Worm (Caenorhabditis elegans) whole organism, L4 larva: ENCODE measurements around the gene F13H10.1.
A peak's percentile ranks its signal among the peaks of the same experiment; 100 is the strongest.

Source experiments
- D1046.2 ChIP-seq: fragments of 200-800 bp; sonication (Bioruptor generic); IDR thresholded peaks from 2 replicates; pipeline ENCODE4 v1.3.6; 2022; ENCODE audit warnings: missing genetic modification characterization, missing compliant biosample characterization
- F37D6.2 ChIP-seq: sonication (generic microtip); optimal IDR thresholded peaks from 2 replicates; lab custom pipeline; 2016; ENCODE audit warnings: mild to moderate bottlenecking, missing genetic modification characterization, missing compliant biosample characterization
- F49E8.2 ChIP-seq: sonication (generic microtip); optimal IDR thresholded peaks from 2 replicates; lab custom pipeline; 2016; ENCODE audit warnings: missing compliant biosample characterization, mild to moderate bottlenecking, missing genetic modification characterization, borderline replicate concordance
- R02D3.7 ChIP-seq: fragments of 150-350 bp; sonication (generic microtip); optimal IDR thresholded peaks from 3 replicates; lab custom pipeline; 2014; ENCODE audit warnings: missing biosample characterization, missing genetic modification characterization
- T26A8.4 ChIP-seq: fragments of 200-800 bp; sonication (Bioruptor generic); IDR thresholded peaks from 2 replicates; pipeline ENCODE4 v1.3.6; 2022; ENCODE audit warnings: missing genetic modification characterization, missing compliant biosample characterization
- Y48G9A.11 ChIP-seq: fragments of 200-800 bp; sonication (Bioruptor generic); IDR thresholded peaks from 2 replicates; pipeline ENCODE4 v1.3.6; 2022; ENCODE audit warnings: missing genetic modification reagents, missing genetic modification characterization, missing compliant biosample characterization
- ZK337.2 ChIP-seq: fragments of 200-800 bp; sonication (Bioruptor generic); IDR thresholded peaks from 2 replicates; pipeline ENCODE4 v1.3.6; 2022; ENCODE audit warnings: missing genetic modification reagents, missing genetic modification characterization, missing compliant biosample characterization
- aly-2 ChIP-seq: sonication (generic microtip); optimal IDR thresholded peaks from 2 replicates; lab custom pipeline; 2018; ENCODE audit warnings: missing biosample characterization, missing genetic modification characterization
- ceh-20 ChIP-seq: fragments of 200-800 bp; sonication (Bioruptor generic); IDR thresholded peaks from 2 replicates; pipeline ENCODE4 v1.3.6; 2022; ENCODE audit warnings: missing genetic modification reagents, missing genetic modification characterization, missing compliant biosample characterization
- ceh-28 ChIP-seq: fragments of 150-350 bp; optimal IDR thresholded peaks from 2 replicates; lab custom pipeline; 2014; ENCODE audit warnings: missing biosample characterization, missing genetic modification reagents, missing genetic modification characterization
- ceh-44 ChIP-seq: fragments of 200-800 bp; sonication (Bioruptor generic); IDR thresholded peaks from 2 replicates; pipeline ENCODE4 v1.3.6; 2022; ENCODE audit warnings: missing genetic modification reagents, missing genetic modification characterization, missing compliant biosample characterization
- ceh-62 ChIP-seq: sonication (generic microtip); optimal IDR thresholded peaks from 2 replicates; lab custom pipeline; 2017; ENCODE audit warnings: missing biosample characterization, missing genetic modification characterization
- cey-2 ChIP-seq: sonication (generic microtip); optimal IDR thresholded peaks from 3 replicates; lab custom pipeline; 2017; ENCODE audit warnings: missing genetic modification characterization, mild to moderate bottlenecking, missing compliant biosample characterization, antibody characterized with exemption, borderline replicate concordance; ENCODE audit not compliant: insufficient read depth
- daf-12 ChIP-seq: fragments of 150-350 bp; optimal IDR thresholded peaks from 2 replicates; lab custom pipeline; 2014; ENCODE audit warnings: missing biosample characterization, missing genetic modification reagents, missing genetic modification characterization
- daf-16 ChIP-seq, 3 experiments: sonication (generic microtip); optimal IDR thresholded peaks; 2 replicates each; lab custom pipeline; 2016 to 2017; ENCODE audit warnings: missing genetic modification characterization in 3 of 3, missing genetic modification reagents in 3 of 3, mild to moderate bottlenecking in 2 of 3, missing compliant biosample characterization in 2 of 3, missing biosample characterization in 1 of 3, moderate library complexity in 1 of 3
- dmd-6 ChIP-seq: fragments of 200-800 bp; sonication (Bioruptor generic); IDR thresholded peaks from 2 replicates; pipeline ENCODE4 v1.3.6; 2022; ENCODE audit warnings: missing genetic modification reagents, missing genetic modification characterization, missing compliant biosample characterization
- dmd-8 ChIP-seq: fragments of 200-800 bp; sonication (Bioruptor generic); IDR thresholded peaks from 2 replicates; pipeline ENCODE4 v1.3.6; 2022; ENCODE audit warnings: missing genetic modification characterization, missing compliant biosample characterization
- dmd-9 ChIP-seq: fragments of 200-800 bp; sonication (Bioruptor generic); IDR thresholded peaks from 2 replicates; pipeline ENCODE4 v1.3.6; 2022; ENCODE audit warnings: missing genetic modification reagents, missing genetic modification characterization, missing compliant biosample characterization
- dve-1 ChIP-seq: sonication (generic microtip); optimal IDR thresholded peaks from 2 replicates; lab custom pipeline; 2017; ENCODE audit warnings: antibody characterized with exemption, mild to moderate bottlenecking, missing genetic modification characterization, missing compliant biosample characterization; ENCODE audit not compliant: insufficient read depth
- egl-27 ChIP-seq: sonication (generic microtip); optimal IDR thresholded peaks from 3 replicates; lab custom pipeline; 2017; ENCODE audit warnings: missing biosample characterization, missing genetic modification reagents, missing genetic modification characterization
- egl-43 ChIP-seq: fragments of 200-800 bp; sonication (Bioruptor generic); IDR thresholded peaks from 2 replicates; pipeline ENCODE4 v1.3.6; 2022; ENCODE audit warnings: missing genetic modification reagents, missing genetic modification characterization, missing compliant biosample characterization
- gei-8 ChIP-seq: fragments of 200-800 bp; sonication (Bioruptor generic); optimal IDR thresholded peaks from 2 replicates; lab custom pipeline; 2018; ENCODE audit warnings: mild to moderate bottlenecking, missing genetic modification characterization, missing compliant biosample characterization
- hlh-30 ChIP-seq: sonication (generic microtip); optimal IDR thresholded peaks from 2 replicates; lab custom pipeline; 2017; ENCODE audit warnings: antibody characterized with exemption, mild to moderate bottlenecking, missing genetic modification characterization, missing compliant biosample characterization; ENCODE audit not compliant: insufficient read depth
- lim-7 ChIP-seq: fragments of 200-800 bp; sonication (Bioruptor generic); IDR thresholded peaks from 2 replicates; pipeline ENCODE4 v1.3.6; 2022; ENCODE audit warnings: missing genetic modification characterization, missing compliant biosample characterization
- lin-29 ChIP-seq: fragments of 200-800 bp; sonication (Bioruptor generic); IDR thresholded peaks from 2 replicates; pipeline ENCODE4 v1.3.6; 2022; ENCODE audit warnings: missing genetic modification reagents, missing genetic modification characterization, missing compliant biosample characterization
- madf-5 ChIP-seq, 2 experiments: fragments of 200-800 bp; sonication (Bioruptor generic); IDR thresholded peaks; 2 replicates each; pipeline ENCODE4 v1.3.6; 2022; ENCODE audit warnings: missing compliant biosample characterization in 2 of 2, missing genetic modification characterization in 2 of 2
- mdt-29 ChIP-seq: fragments of 200-800 bp; sonication (Bioruptor generic); IDR thresholded peaks from 2 replicates; pipeline ENCODE4 v1.3.6; 2022; ENCODE audit warnings: missing genetic modification reagents, missing genetic modification characterization, missing compliant biosample characterization
- mes-2 ChIP-seq: sonication (generic microtip); optimal IDR thresholded peaks from 2 replicates; lab custom pipeline; 2016; ENCODE audit warnings: missing genotype, mild to moderate bottlenecking, missing genetic modification characterization, missing compliant biosample characterization; ENCODE audit not compliant: poor library complexity, severe bottlenecking
- nhr-10 ChIP-seq: fragments of 150-350 bp; optimal IDR thresholded peaks from 2 replicates; lab custom pipeline; 2014; ENCODE audit warnings: missing biosample characterization, missing genetic modification characterization
- nhr-102 ChIP-seq: sonication (generic microtip); optimal IDR thresholded peaks from 2 replicates; lab custom pipeline; 2016; ENCODE audit warnings: mild to moderate bottlenecking, missing genetic modification characterization, moderate library complexity, missing compliant biosample characterization
- nhr-111 ChIP-seq: fragments of 200-800 bp; sonication (Bioruptor generic); optimal IDR thresholded peaks from 2 replicates; lab custom pipeline; 2018; ENCODE audit warnings: mild to moderate bottlenecking, missing genetic modification characterization, missing compliant biosample characterization
- nhr-25 ChIP-seq: sonication (generic microtip); optimal IDR thresholded peaks from 2 replicates; lab custom pipeline; 2017; ENCODE audit warnings: missing genetic modification characterization, mild to moderate bottlenecking, missing compliant biosample characterization, antibody characterized with exemption, moderate library complexity, borderline replicate concordance; ENCODE audit not compliant: insufficient read depth
- nhr-41 ChIP-seq: fragments of 200-800 bp; sonication (Bioruptor generic); IDR thresholded peaks from 2 replicates; pipeline ENCODE4 v1.3.6; 2022; ENCODE audit warnings: missing genetic modification reagents, missing genetic modification characterization, missing compliant biosample characterization
- nhr-42 ChIP-seq: fragments of 200-800 bp; sonication (Bioruptor generic); IDR thresholded peaks from 2 replicates; pipeline ENCODE4 v1.3.6; 2022; ENCODE audit warnings: missing genetic modification characterization, missing compliant biosample characterization
- nhr-48 ChIP-seq: sonication (generic microtip); optimal IDR thresholded peaks from 2 replicates; lab custom pipeline; 2016; ENCODE audit warnings: mild to moderate bottlenecking, missing genetic modification characterization, missing compliant biosample characterization
- nhr-6 ChIP-seq: fragments of 150-350 bp; optimal IDR thresholded peaks from 2 replicates; lab custom pipeline; 2014; ENCODE audit warnings: missing biosample characterization, missing genetic modification characterization
- nhr-76 ChIP-seq: fragments of 150-350 bp; optimal IDR thresholded peaks from 2 replicates; lab custom pipeline; 2014; ENCODE audit warnings: missing biosample characterization, missing genetic modification characterization
- php-3 ChIP-seq: fragments of 200-800 bp; sonication (Bioruptor generic); IDR thresholded peaks from 2 replicates; pipeline ENCODE4 v1.3.6; 2022; ENCODE audit warnings: missing genetic modification reagents, missing genetic modification characterization, missing compliant biosample characterization
- rbr-2 ChIP-seq: sonication (generic microtip); optimal IDR thresholded peaks from 2 replicates; lab custom pipeline; 2016; ENCODE audit warnings: missing genotype, missing genetic modification characterization, missing compliant biosample characterization
- sdz-12 ChIP-seq: fragments of 200-800 bp; sonication (Bioruptor generic); optimal IDR thresholded peaks from 2 replicates; lab custom pipeline; 2018; ENCODE audit warnings: mild to moderate bottlenecking, missing genetic modification characterization, missing compliant biosample characterization
- snpc-1.2 ChIP-seq: fragments of 200-800 bp; sonication (Bioruptor generic); IDR thresholded peaks from 2 replicates; pipeline ENCODE4 v1.3.6; 2022; ENCODE audit warnings: missing genetic modification reagents, missing genetic modification characterization, missing compliant biosample characterization
- spr-3 ChIP-seq: fragments of 200-800 bp; sonication (Bioruptor generic); optimal IDR thresholded peaks from 2 replicates; lab custom pipeline; 2018; ENCODE audit warnings: mild to moderate bottlenecking, missing genetic modification characterization, missing compliant biosample characterization
- tra-1 ChIP-seq: fragments of 200-800 bp; sonication (Bioruptor generic); IDR thresholded peaks from 2 replicates; pipeline ENCODE4 v1.3.6; 2022; ENCODE audit warnings: missing genetic modification reagents, missing genetic modification characterization, missing compliant biosample characterization
- unc-130 ChIP-seq: sonication (generic microtip); optimal IDR thresholded peaks from 2 replicates; lab custom pipeline; 2016; ENCODE audit warnings: missing genetic modification reagents, missing genetic modification characterization, missing compliant biosample characterization
- vab-7 ChIP-seq: fragments of 200-800 bp; sonication (Bioruptor generic); IDR thresholded peaks from 2 replicates; pipeline ENCODE4 v1.3.6; 2022; ENCODE audit warnings: missing genetic modification reagents, missing genetic modification characterization, missing compliant biosample characterization
- zag-1 ChIP-seq: fragments of 150-350 bp; optimal IDR thresholded peaks from 2 replicates; lab custom pipeline; 2014; ENCODE audit warnings: missing biosample characterization, missing genetic modification characterization
- zfp-3 ChIP-seq: fragments of 200-800 bp; sonication (Bioruptor generic); conservative IDR thresholded peaks from 2 replicates; pipeline ENCODE4 v1.3.6; 2022; ENCODE audit warnings: missing genetic modification reagents, missing genetic modification characterization, missing compliant biosample characterization
- zip-11 ChIP-seq: fragments of 200-800 bp; sonication (Bioruptor generic); IDR thresholded peaks from 2 replicates; pipeline ENCODE4 v1.3.6; 2022; ENCODE audit warnings: missing genetic modification characterization, missing compliant biosample characterization
- zip-2 ChIP-seq: fragments of 150-350 bp; optimal IDR thresholded peaks from 2 replicates; lab custom pipeline; 2014; ENCODE audit warnings: missing biosample characterization, missing genetic modification characterization
- ztf-7 ChIP-seq: fragments of 150-350 bp; optimal IDR thresholded peaks from 2 replicates; lab custom pipeline; 2014; ENCODE audit warnings: missing biosample characterization, missing genetic modification characterization

F13H10.1 gene

ce11 chrIV:11027560-11027959 lies 23.2 kb downstream of the F13H10.1 start (continued):
- TF ChIP-seq rbr-2 (tag; lab: Kevin White, UChicago): peak; percentile 82
- no peak for TF ChIP-seq unc-130 (GFP tag; lab: Kevin White, UChicago)
- peak; percentile 55 for TF ChIP-seq nhr-102 (tag; lab: Kevin White, UChicago)
- TF ChIP-seq nhr-6 (tag; lab: Kevin White, UChicago): peak; percentile 91
- TF ChIP-seq Y48G9A.11 (GFP tag; lab: Robert Waterston, UW): no peak
- TF ChIP-seq dmd-9 (GFP tag; lab: Robert Waterston, UW): no peak
- no peak; the same call in 1 of the 2 replicates for TF ChIP-seq nhr-42 (GFP tag; lab: Robert Waterston, UW)
- no peak for TF ChIP-seq nhr-111 (GFP tag; lab: Kevin White, UChicago)
- TF ChIP-seq ceh-28 (tag; lab: Kevin White, UChicago): no peak
- TF ChIP-seq nhr-41 (GFP tag; lab: Robert Waterston, UW): no peak
- TF ChIP-seq nhr-25 (tag; lab: Kevin White, UChicago): peak; percentile 75
- peak; percentile 53 to 55 for TF ChIP-seq daf-16 (GFP tag; optimal IDR thresholded peaks at IDR 0.05; lab: Kevin White, UChicago)
- peak; percentile 85 for TF ChIP-seq daf-16 (tag; optimal IDR thresholded peaks at IDR 0.05; lab: Kevin White, UChicago)
- TF ChIP-seq mes-2 (tag; lab: Kevin White, UChicago): peak; percentile 76
- no peak for TF ChIP-seq gei-8
- peak; percentile 72 for TF ChIP-seq nhr-48
- TF ChIP-seq zag-1: peak; percentile 52
- 0 out of 2 replicates have a peak, but pooled peaks have one; percentile 16 for TF ChIP-seq mdt-29 (GFP tag; lab: Robert Waterston, UW)
- no peak for TF ChIP-seq zip-11 (GFP tag; lab: Robert Waterston, UW)
- no peak for TF ChIP-seq dmd-8 (GFP tag; lab: Robert Waterston, UW)
- peak; percentile 71 for TF ChIP-seq hlh-30 (tag; lab: Kevin White, UChicago)
- 0 out of 2 replicates have a peak, but pooled peaks have one; percentile 38 for TF ChIP-seq php-3
- TF ChIP-seq nhr-10 (tag; lab: Kevin White, UChicago): no peak
- no peak for TF ChIP-seq lim-7
- TF ChIP-seq cey-2 (tag; lab: Kevin White, UChicago): no peak
- TF ChIP-seq ZK337.2 (GFP tag; lab: Robert Waterston, UW): no peak
- no peak for TF ChIP-seq zip-2
- no peak for TF ChIP-seq snpc-1.2 (GFP tag; lab: Robert Waterston, UW)
- no peak for TF ChIP-seq ceh-62
- TF ChIP-seq T26A8.4 (GFP tag; lab: Robert Waterston, UW): peak; percentile 74
- peak; percentile 32 for TF ChIP-seq ztf-7 (tag; lab: Kevin White, UChicago)
- TF ChIP-seq F49E8.2 (tag; lab: Kevin White, UChicago): no peak
- TF ChIP-seq sdz-12: no peak
- no peak for TF ChIP-seq vab-7 (GFP tag; lab: Robert Waterston, UW)
- TF ChIP-seq ceh-44 (GFP tag; lab: Robert Waterston, UW): no peak
- no peak for TF ChIP-seq D1046.2 (GFP tag; lab: Robert Waterston, UW)
- no peak for TF ChIP-seq egl-43
- TF ChIP-seq egl-27 (tag; lab: Kevin White, UChicago): no peak
- TF ChIP-seq madf-5 (GFP tag; IDR thresholded peaks at IDR 0.05; lab: Robert Waterston, UW): no peak
- TF ChIP-seq zfp-3: no peak
- TF ChIP-seq nhr-76 (tag; lab: Kevin White, UChicago): no peak
- no peak for TF ChIP-seq daf-12 (tag; lab: Kevin White, UChicago)
- no peak for TF ChIP-seq spr-3 (GFP tag; lab: Kevin White, UChicago)
- 0 out of 2 replicates have a peak, but pooled peaks have one; percentile 39 for TF ChIP-seq tra-1 (GFP tag; lab: Robert Waterston, UW)
- TF ChIP-seq ceh-20 (GFP tag; lab: Robert Waterston, UW): no peak
- no peak for TF ChIP-seq R02D3.7 (tag; lab: Kevin White, UChicago)
- no peak for TF ChIP-seq lin-29 (GFP tag; lab: Robert Waterston, UW)
- TF ChIP-seq aly-2 (tag; lab: Kevin White, UChicago): no peak
- peak; percentile 88 for TF ChIP-seq dmd-6
- TF ChIP-seq F37D6.2 (tag; lab: Kevin White, UChicago): peak; percentile 46
- TF ChIP-seq dve-1 (tag; lab: Kevin White, UChicago): peak; percentile 97
